Fruit fly (Drosophila melanogaster) whole organism, prepupa: Measurements from ENCODE around the gene SoxN.
A peak's percentile ranks its signal among the peaks of the same experiment; 100 is the strongest.

Source experiments
- CG10631 ChIP-seq: fragments of 200-800 bp; sonication (Bioruptor generic); optimal IDR thresholded peaks from 2 replicates; lab custom pipeline; 2016; ENCODE audit warnings: missing biosample characterization, missing genetic modification characterization
- CG11294 ChIP-seq: fragments of 200-800 bp; sonication (Bioruptor generic); IDR thresholded peaks from 2 replicates; pipeline ENCODE4 v1.3.6; 2022; ENCODE audit warnings: missing biosample characterization, missing genetic modification characterization
- CG11762 ChIP-seq: fragments of 200-800 bp; sonication (Bioruptor generic); optimal IDR thresholded peaks from 3 replicates; lab custom pipeline; 2016; ENCODE audit warnings: missing biosample characterization, missing genetic modification characterization; ENCODE audit not compliant: insufficient read depth
- CG15336 ChIP-seq: fragments of 200-800 bp; sonication (Bioruptor generic); IDR thresholded peaks from 2 replicates; pipeline ENCODE4 v1.3.6; 2022; ENCODE audit warnings: missing biosample characterization, missing genetic modification characterization
- CG1621 ChIP-seq: fragments of 200-800 bp; sonication (Bioruptor generic); optimal IDR thresholded peaks from 3 replicates; lab custom pipeline; 2018; ENCODE audit warnings: missing biosample characterization, mild to moderate bottlenecking, missing genetic modification characterization
- CG32006 ChIP-seq: fragments of 200-800 bp; sonication (Bioruptor generic); optimal IDR thresholded peaks from 3 replicates; lab custom pipeline; 2017; ENCODE audit warnings: missing biosample characterization, mild to moderate bottlenecking, missing genetic modification characterization
- CG34406 ChIP-seq: fragments of 200-800 bp; sonication (Bioruptor generic); optimal IDR thresholded peaks from 3 replicates; lab custom pipeline; 2016; ENCODE audit warnings: missing biosample characterization, missing genetic modification characterization
- CG3919 ChIP-seq: fragments of 200-800 bp; sonication (Bioruptor generic); optimal IDR thresholded peaks from 3 replicates; lab custom pipeline; 2016; ENCODE audit warnings: missing biosample characterization, missing genetic modification characterization
- CG6163 ChIP-seq: fragments of 200-800 bp; sonication (Bioruptor generic); IDR thresholded peaks from 3 replicates; pipeline ENCODE4 v1.3.6; 2022; ENCODE audit warnings: missing biosample characterization, missing genetic modification characterization
- CG6276 ChIP-seq: fragments of 200-800 bp; sonication (Bioruptor generic); optimal IDR thresholded peaks from 2 replicates; lab custom pipeline; 2017; ENCODE audit warnings: missing biosample characterization, mild to moderate bottlenecking, missing genetic modification characterization
- CG6808 ChIP-seq: fragments of 200-800 bp; sonication (Bioruptor generic); optimal IDR thresholded peaks from 3 replicates; lab custom pipeline; 2017; ENCODE audit warnings: missing biosample characterization, missing genetic modification characterization, mild to moderate bottlenecking, moderate library complexity, missing genetic modification reagents
- CG6854 ChIP-seq: fragments of 200-800 bp; sonication (Bioruptor generic); optimal IDR thresholded peaks from 2 replicates; lab custom pipeline; 2017; ENCODE audit warnings: missing biosample characterization, mild to moderate bottlenecking, missing genetic modification characterization
- CG7368 ChIP-seq: fragments of 200-800 bp; sonication (Bioruptor generic); optimal IDR thresholded peaks from 3 replicates; lab custom pipeline; 2016; ENCODE audit warnings: missing biosample characterization, missing genetic modification characterization
- CG8119 ChIP-seq: fragments of 200-800 bp; sonication (Bioruptor generic); IDR thresholded peaks from 3 replicates; pipeline ENCODE4 v1.3.6; 2022; ENCODE audit warnings: missing biosample characterization, missing genetic modification characterization
- CG8632 ChIP-seq: fragments of 200-800 bp; sonication (Bioruptor generic); optimal IDR thresholded peaks from 3 replicates; lab custom pipeline; 2016; ENCODE audit warnings: missing biosample characterization, missing genetic modification characterization
- CG9139 ChIP-seq: fragments of 200-800 bp; sonication (Bioruptor generic); optimal IDR thresholded peaks from 3 replicates; lab custom pipeline; 2017; ENCODE audit warnings: missing biosample characterization, mild to moderate bottlenecking, missing genetic modification characterization
- Eip75B ChIP-seq: fragments of 200-800 bp; sonication (Bioruptor generic); optimal IDR thresholded peaks from 3 replicates; lab custom pipeline; 2016; ENCODE audit warnings: missing biosample characterization, missing genetic modification characterization
- Hr4 ChIP-seq: fragments of 200-800 bp; sonication (Bioruptor generic); optimal IDR thresholded peaks from 3 replicates; lab custom pipeline; 2016; ENCODE audit warnings: missing biosample characterization, missing genetic modification characterization
- OdsH ChIP-seq: fragments of 200-800 bp; sonication (Bioruptor generic); optimal IDR thresholded peaks from 3 replicates; lab custom pipeline; 2016; ENCODE audit warnings: missing biosample characterization, missing genetic modification characterization
- Smox ChIP-seq: fragments of 200-800 bp; sonication (Bioruptor generic); optimal IDR thresholded peaks from 3 replicates; lab custom pipeline; 2016; ENCODE audit warnings: missing biosample characterization, missing genetic modification characterization
- Sox14 ChIP-seq: fragments of 200-800 bp; sonication (Bioruptor generic); optimal IDR thresholded peaks from 3 replicates; lab custom pipeline; 2016; ENCODE audit warnings: missing biosample characterization, missing genetic modification characterization
- achi ChIP-seq: fragments of 200-800 bp; sonication (Bioruptor generic); optimal IDR thresholded peaks from 3 replicates; lab custom pipeline; 2016; ENCODE audit warnings: missing biosample characterization, missing genetic modification characterization
- dsx ChIP-seq: fragments of 200-800 bp; optimal IDR thresholded peaks from 3 replicates; lab custom pipeline; 2019; ENCODE audit warnings: missing biosample characterization, mild to moderate bottlenecking, missing genetic modification characterization, moderate library complexity; ENCODE audit not compliant: poor library complexity, severe bottlenecking
- eg ChIP-seq: fragments of 200-800 bp; sonication (Bioruptor generic); IDR thresholded peaks from 3 replicates; pipeline ENCODE4 v1.3.6; 2022; ENCODE audit warnings: missing biosample characterization, missing genetic modification characterization
- esn ChIP-seq: fragments of 200-800 bp; sonication (Bioruptor generic); optimal IDR thresholded peaks from 2 replicates; lab custom pipeline; 2016; ENCODE audit warnings: missing biosample characterization, mild to moderate bottlenecking, missing genetic modification characterization, moderate library complexity
- fd85E ChIP-seq: fragments of 200-800 bp; sonication (Bioruptor generic); optimal IDR thresholded peaks from 3 replicates; lab custom pipeline; 2016; ENCODE audit warnings: missing biosample characterization, missing genetic modification characterization
- fkh ChIP-seq: fragments of 200-800 bp; sonication (Bioruptor generic); optimal IDR thresholded peaks from 3 replicates; lab custom pipeline; 2017; ENCODE audit warnings: missing biosample characterization, mild to moderate bottlenecking, missing genetic modification characterization, moderate library complexity
- lz ChIP-seq: fragments of 200-800 bp; sonication (Bioruptor generic); optimal IDR thresholded peaks from 3 replicates; lab custom pipeline; 2016; ENCODE audit warnings: missing biosample characterization, missing genetic modification characterization
- net ChIP-seq: fragments of 200-800 bp; sonication (Bioruptor generic); optimal IDR thresholded peaks from 3 replicates; lab custom pipeline; 2016; ENCODE audit warnings: missing biosample characterization, missing genetic modification characterization
- salr ChIP-seq, 2 experiments: fragments of 200-800 bp; sonication (Bioruptor generic); optimal IDR thresholded peaks; 3 replicates each; lab custom pipeline; 2016 to 2018; ENCODE audit warnings: missing biosample characterization in 2 of 2, missing genetic modification characterization in 2 of 2, mild to moderate bottlenecking in 1 of 2
- ss ChIP-seq, 2 experiments: fragments of 200-800 bp; sonication (Bioruptor generic); optimal IDR thresholded peaks; 2 replicates in 1 of 2; 3 replicates in 1 of 2; lab custom pipeline; 2017 to 2018; ENCODE audit warnings: mild to moderate bottlenecking in 2 of 2, missing biosample characterization in 2 of 2, missing genetic modification characterization in 2 of 2, moderate library complexity in 1 of 2
- svp ChIP-seq: fragments of 200-800 bp; sonication (Bioruptor generic); peaks from one replicate; lab custom pipeline; 2016; ENCODE audit warnings: missing biosample characterization, missing genetic modification characterization
- topi ChIP-seq: fragments of 200-800 bp; sonication (Bioruptor generic); optimal IDR thresholded peaks from 3 replicates; lab custom pipeline; 2016; ENCODE audit warnings: missing biosample characterization, missing genetic modification characterization
- vri ChIP-seq: fragments of 200-800 bp; sonication (Bioruptor generic); optimal IDR thresholded peaks from 3 replicates; lab custom pipeline; 2016; ENCODE audit warnings: missing biosample characterization, mild to moderate bottlenecking, missing genetic modification characterization

SoxN gene

dm6 chr2L:8825222-8825869 lies at the start of gene SoxN:
TSS of gene SoxN (plus strand) at chr2L:8825645.
- TF ChIP-seq svp (peak; percentile 46), CG3919 (GFP tag; lab: Kevin White, UChicago) (peak; percentile 41), ss (GFP tag; optimal IDR thresholded peaks at IDR 0.05; lab: Kevin White, UChicago) (peak; percentile 51 to 96), esn (peak; percentile 17), eg (GFP tag; lab: Robert Waterston, UW) (0 out of 3 replicates have a peak, but pooled peaks have one; percentile 6), CG15336 (no peak), Smox (GFP tag; lab: Kevin White, UChicago) (no peak), Sox14 (GFP tag; lab: Kevin White, UChicago) (peak; percentile 8), CG9139 (GFP tag; lab: Kevin White, UChicago) (peak; percentile 2), achi (GFP tag; lab: Kevin White, UChicago) (no peak), CG8119 (GFP tag; lab: Robert Waterston, UW) (0 out of 3 replicates have a peak, but pooled peaks have one; percentile 29), Eip75B (GFP tag; lab: Kevin White, UChicago) (peak; percentile 4), topi (GFP tag; lab: Kevin White, UChicago) (no peak), CG6163 (GFP tag; lab: Robert Waterston, UW) (peak; percentile 46; the same call in 1 of the 3 replicates), CG11762 (no peak), fkh (GFP tag; lab: Kevin White, UChicago) (peak; percentile 96), CG7368 (peak; percentile 34), net (GFP tag; lab: Kevin White, UChicago) (peak; percentile 9), CG6276 (GFP tag; lab: Kevin White, UChicago) (no peak)

DNA sequence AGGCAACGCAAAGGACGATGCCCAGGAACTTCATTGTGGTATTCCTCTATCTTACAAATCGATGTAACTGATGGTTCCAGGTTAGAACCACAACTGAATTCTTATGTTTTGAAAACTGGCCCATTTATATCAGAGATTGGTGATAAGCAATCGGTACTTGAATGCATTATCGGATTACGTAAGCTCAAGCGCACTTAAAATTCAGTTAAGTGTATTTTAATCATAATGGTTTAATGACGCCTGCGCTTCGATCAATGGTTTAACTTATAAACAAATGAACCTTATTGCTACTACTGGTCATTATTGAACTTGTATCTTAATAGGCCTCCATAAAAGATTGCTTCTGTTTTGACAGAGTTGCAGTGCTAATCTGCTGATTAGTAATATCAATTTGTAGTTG lies 49.3 kb upstream of the SoxN start, which contains the start of gene LManV:
Gene LManV (minus strand): TSS at position 101 of the 400 bp plus-strand sequence.
- TF ChIP-seq CG6276 (GFP tag; lab: Kevin White, UChicago) = no peak
- no peak for TF ChIP-seq fd85E (GFP tag; lab: Kevin White, UChicago)
- no peak for TF ChIP-seq CG11294 (GFP tag; lab: Robert Waterston, UW)
- TF ChIP-seq vri (GFP tag; lab: Kevin White, UChicago) = peak; percentile 14
- no peak for TF ChIP-seq Hr4
- TF ChIP-seq svp = peak; percentile 14
- TF ChIP-seq dsx (GFP tag; lab: Kevin White, UChicago) = no peak
- no peak for TF ChIP-seq CG8632
- TF ChIP-seq Sox14 (GFP tag; lab: Kevin White, UChicago) = no peak
- no peak for TF ChIP-seq OdsH
- TF ChIP-seq salr (GFP tag; optimal IDR thresholded peaks at IDR 0.05; lab: Kevin White, UChicago) = no peak
- no peak for TF ChIP-seq CG8119 (GFP tag; lab: Robert Waterston, UW)
- TF ChIP-seq CG32006 (GFP tag; lab: Kevin White, UChicago) = no peak

DNA sequence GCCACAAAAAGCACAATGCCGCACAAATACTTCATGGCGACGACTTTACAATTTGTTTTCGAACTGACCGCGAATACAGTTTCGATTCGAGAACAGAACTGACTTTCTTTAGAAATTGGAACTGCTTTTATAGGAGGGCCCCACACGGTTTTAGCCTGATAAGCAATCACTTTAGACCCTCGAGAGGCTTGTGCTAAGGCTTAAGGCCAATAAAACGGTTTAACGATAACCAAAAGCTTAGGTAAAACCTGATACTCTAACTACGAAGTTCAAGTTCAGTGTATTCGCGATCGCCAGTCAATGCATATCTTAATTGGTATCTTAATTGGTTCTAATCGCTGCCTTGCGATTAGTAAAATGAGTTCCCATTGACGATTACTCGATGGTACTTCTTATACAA lies 44.3 kb upstream of the SoxN start, which contains the start of gene LManVI:
Gene LManVI (minus strand): TSS at position 101 of the 400 bp plus-strand sequence.
- TF ChIP-seq CG9139 (GFP tag; lab: Kevin White, UChicago) (no peak), svp (peak; percentile 28)
- TF ChIP-seq, all 60 proteins: peak for 1

- no peak for TF ChIP-seq CG7368
- no peak for TF ChIP-seq CG34406 (GFP tag; lab: Kevin White, UChicago)
- TF ChIP-seq Smox (GFP tag; lab: Kevin White, UChicago) = no peak
- TF ChIP-seq CG6808 (GFP tag; lab: Kevin White, UChicago) = no peak
- TF ChIP-seq CG6854 (GFP tag; lab: Kevin White, UChicago) = no peak
These were observed 43.0 kb upstream of the SoxN start, which contains the start of gene CG42710 for dm6 chr2L:8782400-8782799. TSS of gene CG42710 (minus strand) at chr2L:8782500.

dm6 chr2L:8784731-8785130 lies 40.7 kb upstream of the SoxN start:
- TF ChIP-seq CG1621 (tag; lab: Kevin White, UChicago) = no peak
- no peak for TF ChIP-seq CG7368
- no peak for TF ChIP-seq CG8119 (GFP tag; lab: Robert Waterston, UW)
- TF ChIP-seq Hr4 = no peak
- no peak for TF ChIP-seq CG32006 (GFP tag; lab: Kevin White, UChicago)
- TF ChIP-seq CG6808 (GFP tag; lab: Kevin White, UChicago) = no peak
- no peak for TF ChIP-seq CG11762
- no peak for TF ChIP-seq CG10631 (GFP tag; lab: Kevin White, UChicago)
- TF ChIP-seq lz (GFP tag; lab: Kevin White, UChicago) = no peak
- no peak for TF ChIP-seq CG6854 (GFP tag; lab: Kevin White, UChicago)
